Worm (Caenorhabditis elegans): Measurements from ENCODE around the gene mpst-2.

- TF ChIP-seq elt-1 (tag; optimal IDR thresholded peaks at IDR 0.05), result no peak
- no peak for TF ChIP-seq unc-62 (GFP tag; optimal IDR thresholded peaks at IDR 0.05)
- no peak for TF ChIP-seq jun-1 (tag; optimal IDR thresholded peaks at IDR 0.05)
These were observed 21.9 kb downstream of the mpst-2 start, which contains the start of gene ZC412.3 for ce11 chrV:14871365-14871764.
